Worm (Caenorhabditis elegans) whole organism, L3 larva: ENCODE measurements around the gene F54D5.5.

ENCODE experiments used
- ama-1 ChIP-seq: fragments of 150-350 bp; optimal IDR thresholded peaks from 2 replicates; lab custom pipeline; 2018
- egl-27 ChIP-seq: sonication (generic microtip); optimal IDR thresholded peaks from 4 replicates; lab custom pipeline; 2017; ENCODE audit warnings: missing biosample characterization, missing genetic modification reagents, missing genetic modification characterization
- fkh-10 ChIP-seq: sonication (generic microtip); optimal IDR thresholded peaks from 2 replicates; lab custom pipeline; 2017; ENCODE audit warnings: missing biosample characterization, missing genetic modification reagents, missing genetic modification characterization
- nhr-12 ChIP-seq: fragments of 150-350 bp; optimal IDR thresholded peaks from 2 replicates; lab custom pipeline; 2014; ENCODE audit warnings: missing biosample characterization, missing genetic modification characterization
- nhr-237 ChIP-seq: fragments of 150-350 bp; optimal IDR thresholded peaks from 2 replicates; lab custom pipeline; 2014; ENCODE audit warnings: missing biosample characterization, missing genetic modification characterization
- pqm-1 ChIP-seq: fragments of 150-350 bp; optimal IDR thresholded peaks from 2 replicates; lab custom pipeline; 2017; ENCODE audit warnings: missing biosample characterization, missing genetic modification characterization, inconsistent platforms
- snpc-4 ChIP-seq: fragments of 150-350 bp; optimal IDR thresholded peaks from 2 replicates; lab custom pipeline; 2014; ENCODE audit warnings: missing biosample characterization, missing genetic modification characterization
- tbx-2 ChIP-seq: sonication (generic microtip); optimal IDR thresholded peaks from 2 replicates; lab custom pipeline; 2016; ENCODE audit warnings: mild to moderate bottlenecking, missing genetic modification characterization, missing compliant biosample characterization

- TF ChIP-seq snpc-4 (tag; lab: Kevin White, UChicago) (no peak), nhr-12 (no peak), ama-1 (lab: Kevin White, UChicago) (no peak), pqm-1 (no peak), fkh-10 (GFP tag; lab: Kevin White, UChicago) (no peak), tbx-2 (tag; lab: Kevin White, UChicago) (no peak), nhr-237 (tag; lab: Kevin White, UChicago) (no peak), egl-27 (no peak)
These were observed 45.4 kb upstream of the F54D5.5 start, which contains the start of gene F07A11.5 for ce11 chrII:11612034-11612723.
